Fruit fly (Drosophila melanogaster) whole organism, embryonic: ENCODE results near the gene CG33233.

Experiments used
- B-H1 ChIP-seq: fragments of 200-800 bp; sonication (Bioruptor generic); IDR thresholded peaks from 3 replicates; pipeline ENCODE4 v1.3.6; 2022; ENCODE audit warnings: missing biosample characterization, missing genetic modification characterization
- C15 ChIP-seq: fragments of 200-800 bp; sonication (Bioruptor generic); IDR thresholded peaks from 3 replicates; pipeline ENCODE4 v1.3.6; 2022; ENCODE audit warnings: missing biosample characterization, missing genetic modification characterization
- CG11504 ChIP-seq: fragments of 200-800 bp; sonication (Bioruptor generic); optimal IDR thresholded peaks from 3 replicates; lab custom pipeline; 2019; ENCODE audit warnings: missing biosample characterization, mild to moderate bottlenecking, missing genetic modification characterization, moderate library complexity
- CG1233 ChIP-seq: fragments of 200-800 bp; sonication (Bioruptor generic); optimal IDR thresholded peaks from 4 replicates; lab custom pipeline; 2018; ENCODE audit warnings: missing biosample characterization, mild to moderate bottlenecking, missing genetic modification characterization
- CG12391 ChIP-seq: fragments of 200-800 bp; sonication (Bioruptor generic); optimal IDR thresholded peaks from 3 replicates; lab custom pipeline; 2018; ENCODE audit warnings: missing biosample characterization, mild to moderate bottlenecking, missing genetic modification characterization, moderate library complexity
- CG14050 ChIP-seq: fragments of 200-800 bp; sonication (Bioruptor generic); IDR thresholded peaks from 3 replicates; pipeline ENCODE4 v1.3.6; 2022; ENCODE audit warnings: missing biosample characterization, missing genetic modification characterization
- CG15514 ChIP-seq: fragments of 200-800 bp; sonication (Bioruptor generic); optimal IDR thresholded peaks from 3 replicates; lab custom pipeline; 2017; ENCODE audit warnings: missing biosample characterization, missing genetic modification characterization, mild to moderate bottlenecking, moderate library complexity, missing genetic modification reagents
- CG16863 ChIP-seq: fragments of 200-800 bp; sonication (Bioruptor generic); optimal IDR thresholded peaks from 3 replicates; lab custom pipeline; 2016; ENCODE audit warnings: missing biosample characterization, missing genetic modification characterization
- CG2116 ChIP-seq: fragments of 200-800 bp; sonication (Bioruptor generic); optimal IDR thresholded peaks from 3 replicates; lab custom pipeline; 2018; ENCODE audit warnings: missing biosample characterization, mild to moderate bottlenecking, missing genetic modification characterization
- CG4854 ChIP-seq: fragments of 200-800 bp; sonication (Bioruptor generic); optimal IDR thresholded peaks from 2 replicates; lab custom pipeline; 2016; ENCODE audit warnings: missing biosample characterization, missing genetic modification characterization, inconsistent platforms
- CG7963 ChIP-seq: fragments of 200-800 bp; sonication (Bioruptor generic); IDR thresholded peaks from 3 replicates; pipeline ENCODE4 v1.3.6; 2022; ENCODE audit warnings: missing biosample characterization, missing genetic modification characterization; ENCODE audit not compliant: partially characterized antibody
- CG8089 ChIP-seq: fragments of 200-800 bp; sonication (Bioruptor generic); optimal IDR thresholded peaks from 3 replicates; lab custom pipeline; 2016; ENCODE audit warnings: missing biosample characterization, missing genetic modification characterization
- CG8944 ChIP-seq: fragments of 200-800 bp; sonication (Bioruptor generic); optimal IDR thresholded peaks from 3 replicates; lab custom pipeline; 2016; ENCODE audit warnings: missing biosample characterization, missing genetic modification characterization
- CG9797 ChIP-seq: fragments of 200-800 bp; sonication (Bioruptor generic); optimal IDR thresholded peaks from 3 replicates; lab custom pipeline; 2018; ENCODE audit warnings: missing biosample characterization, mild to moderate bottlenecking, missing genetic modification characterization
- Ets65A ChIP-seq: fragments of 200-800 bp; sonication (Bioruptor generic); peaks from one replicate; lab custom pipeline; 2016; ENCODE audit warnings: missing biosample characterization, missing genetic modification characterization
- HLH3B ChIP-seq: fragments of 200-800 bp; sonication (Bioruptor generic); IDR thresholded peaks from 2 replicates; pipeline ENCODE4 v1.3.6; 2022; ENCODE audit warnings: missing biosample characterization, missing genetic modification characterization
- Hand ChIP-seq: fragments of 200-800 bp; sonication (Bioruptor generic); optimal IDR thresholded peaks from 2 replicates; lab custom pipeline; 2017; ENCODE audit warnings: mild to moderate bottlenecking, missing biosample characterization, missing genetic modification reagents, missing genetic modification characterization
- Hr39 ChIP-seq: fragments of >200 bp; optimal IDR thresholded peaks from 2 replicates; lab custom pipeline; 2017
- Hsf ChIP-seq: fragments of 200-800 bp; sonication (Bioruptor generic); optimal IDR thresholded peaks from 3 replicates; lab custom pipeline; 2016; ENCODE audit warnings: missing biosample characterization, missing genetic modification characterization
- PHDP ChIP-seq: fragments of 200-800 bp; sonication (Bioruptor generic); optimal IDR thresholded peaks from 3 replicates; lab custom pipeline; 2018; ENCODE audit warnings: missing biosample characterization, mild to moderate bottlenecking, missing genetic modification characterization, moderate library complexity
- Sox102F ChIP-seq: fragments of 200-800 bp; sonication (Bioruptor generic); optimal IDR thresholded peaks from 2 replicates; lab custom pipeline; 2018; ENCODE audit warnings: missing biosample characterization, mild to moderate bottlenecking, missing genetic modification characterization, moderate library complexity
- Usf ChIP-seq: fragments of 200-800 bp; sonication (Bioruptor generic); optimal IDR thresholded peaks from 2 replicates; lab custom pipeline; 2017; ENCODE audit warnings: missing genotype, missing biosample characterization, missing genetic modification characterization
- Vsx1 ChIP-seq: fragments of 200-800 bp; sonication (Bioruptor generic); optimal IDR thresholded peaks from 2 replicates; lab custom pipeline; 2017; ENCODE audit warnings: missing biosample characterization, mild to moderate bottlenecking, missing genetic modification characterization, missing genetic modification reagents
- ap ChIP-seq: fragments of 200-800 bp; sonication (Bioruptor generic); IDR thresholded peaks from 2 replicates; pipeline ENCODE4 v1.3.6; 2022; ENCODE audit warnings: missing biosample characterization, missing genetic modification characterization
- ase ChIP-seq: fragments of 200-800 bp; sonication (Bioruptor generic); IDR thresholded peaks from 3 replicates; pipeline ENCODE4 v1.3.6; 2022; ENCODE audit warnings: missing biosample characterization, missing genetic modification characterization
- cad ChIP-seq: fragments of >200 bp; optimal IDR thresholded peaks from 2 replicates; lab custom pipeline; 2017; ENCODE audit warnings: missing biosample characterization, missing genetic modification characterization
- gcm ChIP-seq: fragments of 200-800 bp; sonication (Bioruptor generic); optimal IDR thresholded peaks from 2 replicates; lab custom pipeline; 2019; ENCODE audit warnings: missing biosample characterization, mild to moderate bottlenecking, missing genetic modification characterization, moderate library complexity
- gsb ChIP-seq: fragments of 200-800 bp; sonication (Bioruptor generic); IDR thresholded peaks from 2 replicates; pipeline ENCODE4 v1.3.6; 2022; ENCODE audit warnings: missing biosample characterization, missing genetic modification characterization
- her ChIP-seq: fragments of 200-800 bp; sonication (Bioruptor generic); optimal IDR thresholded peaks from 2 replicates; lab custom pipeline; 2016; ENCODE audit warnings: missing biosample characterization, missing genetic modification characterization
- klu ChIP-seq: fragments of 200-800 bp; sonication (Bioruptor generic); IDR thresholded peaks from 2 replicates; pipeline ENCODE4 v1.3.6; 2022; ENCODE audit warnings: missing biosample characterization, missing genetic modification characterization
- onecut ChIP-seq: fragments of 200-800 bp; sonication (Bioruptor generic); IDR thresholded peaks from 2 replicates; pipeline ENCODE4 v1.3.6; 2022; ENCODE audit warnings: missing biosample characterization, missing genetic modification characterization
- scrt ChIP-seq: fragments of 200-800 bp; sonication (Bioruptor generic); optimal IDR thresholded peaks from 2 replicates; lab custom pipeline; 2018; ENCODE audit warnings: missing biosample characterization, mild to moderate bottlenecking, missing genetic modification characterization, moderate library complexity
- sens-2 ChIP-seq: fragments of 200-800 bp; sonication (Bioruptor generic); IDR thresholded peaks from 2 replicates; pipeline ENCODE4 v1.3.6; 2022; ENCODE audit warnings: missing biosample characterization, missing genetic modification characterization
- sim ChIP-seq: fragments of 200-800 bp; sonication (Bioruptor generic); IDR thresholded peaks from 2 replicates; pipeline ENCODE4 v1.3.6; 2022; ENCODE audit warnings: missing biosample characterization, missing genetic modification characterization
- sob ChIP-seq: fragments of 200-800 bp; sonication (Bioruptor generic); IDR thresholded peaks from 2 replicates; pipeline ENCODE4 v1.3.6; 2022; ENCODE audit warnings: missing biosample characterization, missing genetic modification characterization
- stwl ChIP-seq: fragments of 200-800 bp; sonication (Bioruptor generic); optimal IDR thresholded peaks from 3 replicates; lab custom pipeline; 2018; ENCODE audit warnings: missing biosample characterization, mild to moderate bottlenecking, missing genetic modification characterization, moderate library complexity
- tgo ChIP-seq: fragments of 200-800 bp; sonication (Bioruptor generic); IDR thresholded peaks from 3 replicates; pipeline ENCODE4 v1.3.6; 2022; ENCODE audit warnings: missing biosample characterization, missing genetic modification characterization
- usp ChIP-seq: fragments of >200 bp; optimal IDR thresholded peaks from 2 replicates; lab custom pipeline; 2017; ENCODE audit warnings: missing biosample characterization, missing genetic modification characterization
- zen ChIP-seq: fragments of 200-800 bp; sonication (Bioruptor generic); optimal IDR thresholded peaks from 3 replicates; lab custom pipeline; 2018; ENCODE audit warnings: missing biosample characterization, mild to moderate bottlenecking, missing genetic modification characterization, moderate library complexity

Gene CG33233

DNA sequence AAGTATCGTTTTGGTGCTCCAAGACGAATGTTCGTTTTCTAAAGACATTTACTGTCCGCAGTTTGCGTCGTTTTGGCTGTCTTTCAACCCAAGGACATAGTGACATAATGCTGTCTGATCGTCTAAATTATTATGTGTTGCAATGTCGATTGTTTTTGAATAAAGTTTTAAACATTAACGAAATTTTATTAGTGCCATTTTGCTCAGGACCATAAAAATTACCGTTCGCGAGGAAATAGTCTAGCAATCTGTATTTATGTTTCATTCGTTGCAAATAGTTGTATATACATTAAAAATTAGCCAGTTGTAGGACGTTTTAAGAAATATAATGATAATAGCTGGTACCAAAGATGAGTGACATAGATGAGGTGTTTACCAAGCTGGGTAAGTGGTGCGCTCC, 1.9 kb downstream of the CG33233 start, which contains the start of gene CG33234 (continued):
- no peak for TF ChIP-seq her (GFP tag; lab: Kevin White, UChicago)
- TF ChIP-seq CG14050 (GFP tag; lab: Robert Waterston, UW): no peak
- TF ChIP-seq sob (GFP tag; lab: Robert Waterston, UW): no peak
- TF ChIP-seq CG16863 (GFP tag; lab: Kevin White, UChicago): no peak
- TF ChIP-seq Usf (GFP tag; lab: Kevin White, UChicago): no peak
- TF ChIP-seq, all 482 proteins: peak for 0

DNA sequence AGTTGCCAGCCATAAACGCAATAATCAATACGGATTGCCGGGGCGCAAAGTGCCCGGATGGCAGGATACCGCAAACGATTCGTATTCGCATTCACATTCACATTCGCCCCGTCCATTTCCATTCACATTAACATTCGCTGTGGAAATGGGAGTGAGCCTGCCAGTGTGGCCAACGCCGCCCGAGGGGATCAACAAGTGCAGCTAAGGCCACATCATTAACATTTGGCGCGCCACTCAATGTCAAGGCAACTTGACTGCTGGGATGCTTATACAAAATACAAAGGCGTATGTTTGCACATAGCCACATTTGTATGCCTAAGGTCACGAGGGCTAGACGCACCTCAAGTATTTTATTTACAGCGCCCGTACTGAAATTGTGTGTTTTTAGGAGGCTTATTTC, 43.0 kb downstream of the CG33233 start:
- no peak for TF ChIP-seq CG16863 (GFP tag; lab: Kevin White, UChicago)
- TF ChIP-seq CG8944 (GFP tag; lab: Kevin White, UChicago): no peak
- TF ChIP-seq CG2116: no peak
- peak; percentile 54 for TF ChIP-seq Ets65A (GFP tag; lab: Kevin White, UChicago)
- no peak for TF ChIP-seq ase
- TF ChIP-seq Hr39 (lab: Kevin White, UChicago): no peak
- TF ChIP-seq CG7963 (GFP tag; lab: Robert Waterston, UW): no peak
- no peak for TF ChIP-seq klu (GFP tag; lab: Robert Waterston, UW)
- no peak for TF ChIP-seq usp (GFP tag; lab: Kevin White, UChicago)
- TF ChIP-seq Sox102F (GFP tag; lab: Kevin White, UChicago): no peak
- TF ChIP-seq CG8089 (GFP tag; lab: Kevin White, UChicago): no peak
- TF ChIP-seq ap: no peak
- no peak for TF ChIP-seq CG9797
- TF ChIP-seq CG12391 (tag; lab: Kevin White, UChicago): no peak
- no peak for TF ChIP-seq gcm (GFP tag; lab: Kevin White, UChicago)
- no peak for TF ChIP-seq PHDP (tag; lab: Kevin White, UChicago)
- TF ChIP-seq HLH3B (GFP tag; lab: Robert Waterston, UW): no peak
- TF ChIP-seq gsb (GFP tag; lab: Robert Waterston, UW): no peak
- TF ChIP-seq B-H1 (GFP tag; lab: Robert Waterston, UW): no peak
- TF ChIP-seq CG4854 (GFP tag; lab: Kevin White, UChicago): no peak
- TF ChIP-seq Hsf (GFP tag; lab: Kevin White, UChicago): no peak
- no peak for TF ChIP-seq CG1233 (GFP tag; lab: Kevin White, UChicago)
- no peak for TF ChIP-seq Vsx1 (GFP tag; lab: Kevin White, UChicago)
- no peak for TF ChIP-seq CG11504 (tag; lab: Kevin White, UChicago)
- peak; percentile 68 for TF ChIP-seq scrt (GFP tag; lab: Kevin White, UChicago)
- no peak for TF ChIP-seq sim (GFP tag; lab: Robert Waterston, UW)
- peak; percentile 43 for TF ChIP-seq stwl
- no peak for TF ChIP-seq tgo
- no peak for TF ChIP-seq C15 (GFP tag; lab: Robert Waterston, UW)
- TF ChIP-seq CG15514 (GFP tag; lab: Kevin White, UChicago): no peak
- TF ChIP-seq Hand (GFP tag; lab: Kevin White, UChicago): no peak
- TF ChIP-seq onecut (GFP tag; lab: Robert Waterston, UW): peak; percentile 46; the same call in 1 of the 2 replicates
- no peak for TF ChIP-seq cad (GFP tag; lab: Kevin White, UChicago)
- TF ChIP-seq zen (tag; lab: Kevin White, UChicago): no peak
- TF ChIP-seq sens-2 (GFP tag; lab: Robert Waterston, UW): no peak
